Worm (Caenorhabditis elegans): ENCODE measurements around the gene F18E3.11.
A peak's percentile ranks its signal among the peaks of the same experiment; 100 is the strongest.

The F18E3.11 gene

ce11 chrV:7428880-7429279 is 15.6 kb downstream of the F18E3.11 start, which contains the start of gene srw-69:
Gene srw-69, minus strand, starts transcription at chrV:7428980.
- TF ChIP-seq ets-4 (tag; optimal IDR thresholded peaks at IDR 0.05) (no peak), ttx-3 (tag; optimal IDR thresholded peaks at IDR 0.05) (no peak), ahr-1 (tag; optimal IDR thresholded peaks at IDR 0.05) (no peak)

ce11 chrV:7431016-7431415 is 17.7 kb downstream of the F18E3.11 start, which contains the start of gene srw-71:
Gene srw-71, minus strand, starts transcription at chrV:7431116.
- TF ChIP-seq zip-5 (tag; optimal IDR thresholded peaks at IDR 0.05) (no peak), K02D7.2 (tag; optimal IDR thresholded peaks at IDR 0.05) (no peak), nhr-232 (tag; optimal IDR thresholded peaks at IDR 0.05) (no peak), T23F11.4 (GFP tag; optimal IDR thresholded peaks at IDR 0.05) (no peak), fax-1 (tag; optimal IDR thresholded peaks at IDR 0.05) (no peak)

ce11 chrV:7432441-7433146 is 19.3 kb downstream of the F18E3.11 start:
- no peak for TF ChIP-seq ceh-31 (tag; optimal IDR thresholded peaks at IDR 0.05)
- TF ChIP-seq fkh-10 (GFP tag; optimal IDR thresholded peaks at IDR 0.05): no peak
- TF ChIP-seq sdc-2 (tag; optimal IDR thresholded peaks at IDR 0.05): no peak
- no peak for TF ChIP-seq unc-3 (GFP tag; conservative IDR thresholded peaks at IDR 0.05)
- TF ChIP-seq unc-3 (tag; optimal IDR thresholded peaks at IDR 0.05): no peak
- no peak for TF ChIP-seq hlh-13 (GFP tag; optimal IDR thresholded peaks at IDR 0.05)
- no peak for TF ChIP-seq mec-3 (tag; optimal IDR thresholded peaks at IDR 0.05; ENCODE audit: borderline replicate concordance)
- TF ChIP-seq pqm-1 (tag; optimal IDR thresholded peaks at IDR 0.05): no peak
- TF ChIP-seq gmeb-2 (tag; optimal IDR thresholded peaks at IDR 0.05): no peak
- TF ChIP-seq syd-9 (tag; optimal IDR thresholded peaks at IDR 0.05): no peak
- TF ChIP-seq lin-11 (tag; optimal IDR thresholded peaks at IDR 0.05): no peak
- TF ChIP-seq ets-4 (tag; optimal IDR thresholded peaks at IDR 0.05): no peak
- TF ChIP-seq ceh-34 (tag; optimal IDR thresholded peaks at IDR 0.05): no peak
- no peak for TF ChIP-seq ceh-45 (GFP tag; IDR thresholded peaks at IDR 0.05)
- no peak for TF ChIP-seq elt-2 (tag; optimal IDR thresholded peaks at IDR 0.05)
- no peak for TF ChIP-seq ceh-24 (tag; optimal IDR thresholded peaks at IDR 0.05)
- no peak for TF ChIP-seq eyg-1 (tag; optimal IDR thresholded peaks at IDR 0.05)
- TF ChIP-seq dmd-4 (tag; optimal IDR thresholded peaks at IDR 0.05; ENCODE audit: borderline replicate concordance): no peak
- TF ChIP-seq ahr-1 (tag; optimal IDR thresholded peaks at IDR 0.05): no peak

DNA sequence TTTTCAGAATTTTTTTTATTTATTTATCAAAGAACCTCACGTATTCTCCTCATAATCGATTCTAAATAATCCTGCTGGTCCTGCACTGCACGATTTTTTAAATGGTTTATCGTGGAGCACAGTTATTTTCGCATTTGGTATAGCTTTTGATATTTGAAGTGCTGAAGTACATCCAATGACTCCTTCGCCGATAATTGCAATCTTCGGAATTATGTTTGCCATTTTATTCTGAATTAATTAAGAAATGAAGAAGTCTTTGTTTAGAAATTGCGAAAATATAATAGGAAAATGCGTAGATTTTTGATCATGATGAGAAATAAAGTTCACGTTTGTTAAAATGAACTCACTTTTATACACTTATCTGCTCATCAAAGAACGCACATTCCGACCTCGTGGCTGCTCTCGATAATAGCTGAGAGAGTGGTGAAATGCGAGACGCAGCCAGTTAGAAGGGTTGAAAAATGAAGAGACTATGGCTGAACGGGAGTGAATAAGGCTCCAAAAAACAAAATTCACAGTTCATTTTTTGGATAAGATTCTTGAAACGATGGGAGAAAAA is 21.6 kb downstream of the F18E3.11 start:
- TF ChIP-seq unc-55 (GFP tag; optimal IDR thresholded peaks at IDR 0.05): peak; percentile 19
- TF ChIP-seq tbx-7 (tag; optimal IDR thresholded peaks at IDR 0.05): no peak

ce11 chrV:7435376-7436204 is 22.3 kb downstream of the F18E3.11 start, which contains the start of the genes ddo-2 and F25E5.8:
Gene ddo-2, minus strand, starts transcription at chrV:7435705.
Gene F25E5.8, plus strand, starts transcription at chrV:7435930.
- TF ChIP-seq ets-4 (tag; optimal IDR thresholded peaks at IDR 0.05) (no peak), fax-1 (tag; optimal IDR thresholded peaks at IDR 0.05) (no peak), C08G9.2 (tag; optimal IDR thresholded peaks at IDR 0.05) (no peak), ceh-22 (tag; optimal IDR thresholded peaks at IDR 0.05) (no peak), unc-42 (tag; optimal IDR thresholded peaks at IDR 0.05) (no peak), ceh-31 (tag; optimal IDR thresholded peaks at IDR 0.05) (no peak), hlh-8 (tag; optimal IDR thresholded peaks at IDR 0.05) (no peak), ceh-30 (tag; optimal IDR thresholded peaks at IDR 0.05) (no peak), Y22D7AL.16 (tag; optimal IDR thresholded peaks at IDR 0.05) (no peak), ceh-48 (tag; optimal IDR thresholded peaks at IDR 0.05) (no peak), ztf-16 (tag; optimal IDR thresholded peaks at IDR 0.05) (no peak), unc-86 (tag; optimal IDR thresholded peaks at IDR 0.05) (no peak), ahr-1 (tag; optimal IDR thresholded peaks at IDR 0.05) (no peak), ceh-19 (GFP tag; optimal IDR thresholded peaks at IDR 0.05) (no peak)

Data from whole organism, late embryonic.